Fruit fly (Drosophila melanogaster): ENCODE results near the gene GMF.

GMF gene

DNA sequence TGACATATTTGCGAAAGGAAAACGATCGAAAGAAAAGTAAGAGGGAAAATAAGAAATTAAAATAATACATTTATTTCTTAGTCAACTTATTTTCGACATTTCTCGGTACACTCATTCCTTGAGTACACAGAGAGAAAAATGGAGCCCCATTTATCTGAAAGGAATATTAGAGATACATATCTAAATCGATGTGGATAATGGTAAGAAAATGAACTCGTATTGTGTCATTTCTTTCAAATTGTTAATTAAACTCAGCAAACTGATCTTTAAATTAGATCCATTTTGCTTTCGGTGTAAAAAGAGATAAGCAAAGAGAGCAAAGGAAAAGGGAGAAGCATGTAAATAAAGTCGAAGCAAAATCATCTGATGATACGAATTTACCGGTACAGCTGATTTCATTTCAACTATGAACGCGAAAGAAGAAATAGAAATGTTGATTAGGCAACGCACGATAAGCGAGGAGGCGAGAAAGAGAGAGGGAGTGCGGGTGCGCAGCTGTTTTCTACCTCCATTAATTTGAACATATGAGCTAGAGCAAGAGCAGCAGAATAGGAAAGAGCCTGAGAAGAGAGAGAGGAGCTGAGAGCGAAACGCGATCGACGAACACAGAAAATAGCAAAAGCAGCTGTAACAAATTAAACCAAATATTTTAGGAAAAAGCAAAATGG, 16.9 kb downstream of the GMF start (continued):
- peak; percentile 61 for TF ChIP-seq CG4617 (GFP tag; optimal IDR thresholded peaks at IDR 0.05; ENCODE audit: borderline replicate concordance)
- peak; percentile 12 for TF ChIP-seq nom (GFP tag; optimal IDR thresholded peaks at IDR 0.05)
- no peak for TF ChIP-seq lov (optimal IDR thresholded peaks at IDR 0.05)
- no peak for TF ChIP-seq lov (GFP tag; IDR thresholded peaks at IDR 0.05)
- no peak for TF ChIP-seq CG32767 (GFP tag; IDR thresholded peaks at IDR 0.05)
- TF ChIP-seq CG14441 (GFP tag; IDR thresholded peaks at IDR 0.05): no peak
- TF ChIP-seq Abd-B (GFP tag; optimal IDR thresholded peaks at IDR 0.05): peak; percentile 88
- peak; percentile 56 for TF ChIP-seq CG9437 (GFP tag; optimal IDR thresholded peaks at IDR 0.05)
- TF ChIP-seq ssp (GFP tag; IDR thresholded peaks at IDR 0.05): no peak
- peak; percentile 84 for TF ChIP-seq CG12236 (GFP tag; optimal IDR thresholded peaks at IDR 0.05)
- TF ChIP-seq D19A (tag; optimal IDR thresholded peaks at IDR 0.05): peak; percentile 79
- no peak for TF ChIP-seq nau (GFP tag; optimal IDR thresholded peaks at IDR 0.05)
- peak; percentile 39 for TF ChIP-seq exex (tag; optimal IDR thresholded peaks at IDR 0.05)
- TF ChIP-seq bab2 (GFP tag; optimal IDR thresholded peaks at IDR 0.05): peak; percentile 85
- TF ChIP-seq HmgZ (tag; optimal IDR thresholded peaks at IDR 0.05): peak; percentile 90
- TF ChIP-seq HmgD (GFP tag; optimal IDR thresholded peaks at IDR 0.05): peak; percentile 78
- TF ChIP-seq eve (GFP tag; optimal IDR thresholded peaks at IDR 0.05): peak in 1 of 2 experiments; percentile 23
- TF ChIP-seq Awh (GFP tag; IDR thresholded peaks at IDR 0.05): no peak
- no peak for TF ChIP-seq zen2 (GFP tag; IDR thresholded peaks at IDR 0.05; ENCODE audit: partially characterized antibody)
- TF ChIP-seq CG12391 (tag; optimal IDR thresholded peaks at IDR 0.05): peak; percentile 90
- TF ChIP-seq CG11398 (GFP tag; optimal IDR thresholded peaks at IDR 0.05): peak; percentile 73
- peak; percentile 82 for TF ChIP-seq CG33213 (GFP tag; optimal IDR thresholded peaks at IDR 0.05)
- peak; percentile 91 for TF ChIP-seq dmrt99B (tag; optimal IDR thresholded peaks at IDR 0.05)
- peak; percentile 77 for TF ChIP-seq CG12104 (GFP tag; optimal IDR thresholded peaks at IDR 0.05)
- TF ChIP-seq CG30020 (tag; optimal IDR thresholded peaks at IDR 0.05): no peak
- no peak for TF ChIP-seq Rfx (GFP tag; IDR thresholded peaks at IDR 0.05)
- TF ChIP-seq MBD-R2 (GFP tag; IDR thresholded peaks at IDR 0.05): no peak
- peak; percentile 79 for TF ChIP-seq Mes4 (GFP tag; optimal IDR thresholded peaks at IDR 0.05)
- TF ChIP-seq CG10274 (GFP tag; optimal IDR thresholded peaks at IDR 0.05): peak; percentile 66
- peak; percentile 62 for TF ChIP-seq Lhr (GFP tag; optimal IDR thresholded peaks at IDR 0.05)
- TF ChIP-seq CG16813 (GFP tag; IDR thresholded peaks at IDR 0.05; ENCODE audit: partially characterized antibody): no peak
- TF ChIP-seq lola (GFP tag; optimal IDR thresholded peaks at IDR 0.05): peak in 1 of 3 experiments; percentile 80
- TF ChIP-seq emc (GFP tag; optimal IDR thresholded peaks at IDR 0.05): peak; percentile 73
- TF ChIP-seq dati (GFP tag; IDR thresholded peaks at IDR 0.05): no peak
- peak; percentile 91 for TF ChIP-seq Hsf (GFP tag; optimal IDR thresholded peaks at IDR 0.05)
- peak; percentile 60 for TF ChIP-seq sima (GFP tag; optimal IDR thresholded peaks at IDR 0.05)
- no peak for TF ChIP-seq CG11085 (GFP tag; IDR thresholded peaks at IDR 0.05)
- TF ChIP-seq fru (optimal IDR thresholded peaks at IDR 0.05): no peak
- peak; percentile 97 for TF ChIP-seq Ets65A (GFP tag)
- no peak for TF ChIP-seq Bgb (GFP tag; IDR thresholded peaks at IDR 0.05; ENCODE audit: partially characterized antibody)
- TF ChIP-seq CG11696 (GFP tag; IDR thresholded peaks at IDR 0.05): no peak
- no peak for TF ChIP-seq GATAe (GFP tag; conservative IDR thresholded peaks at IDR 0.05)
- no peak for TF ChIP-seq CG3726 (GFP tag; IDR thresholded peaks at IDR 0.05)
- no peak for TF ChIP-seq sisA (GFP tag; IDR thresholded peaks at IDR 0.05)
- TF ChIP-seq psq (GFP tag; optimal IDR thresholded peaks at IDR 0.05): peak; percentile 48
- TF ChIP-seq yki (optimal IDR thresholded peaks at IDR 0.05): peak; percentile 41
- TF ChIP-seq dpn (GFP tag; optimal IDR thresholded peaks at IDR 0.05): peak; percentile 80 to 86
- no peak for TF ChIP-seq sim (GFP tag; IDR thresholded peaks at IDR 0.05)
- no peak for TF ChIP-seq CG4404 (GFP tag; IDR thresholded peaks at IDR 0.05)
- no peak for TF ChIP-seq usp (GFP tag; optimal IDR thresholded peaks at IDR 0.05)
- TF ChIP-seq CG13123 (GFP tag; optimal IDR thresholded peaks at IDR 0.05): peak; percentile 73
- TF ChIP-seq odd (GFP tag; optimal IDR thresholded peaks at IDR 0.05): peak; percentile 24

Measured in whole organism, embryonic.